Worm (Caenorhabditis elegans) whole organism, young adult: ENCODE data around the gene C01B10.44.
A peak's percentile ranks its signal among the peaks of the same experiment; 100 is the strongest.

Source experiments
- B0019.2 ChIP-seq: fragments of 200-800 bp; sonication (Bioruptor generic); conservative IDR thresholded peaks from 2 replicates; pipeline ENCODE4 v1.3.6; 2022; ENCODE audit warnings: missing genetic modification reagents, missing genetic modification characterization, missing compliant biosample characterization
- B0336.3 ChIP-seq: fragments of 200-800 bp; sonication (Bioruptor generic); IDR thresholded peaks from 2 replicates; pipeline ENCODE4 v1.3.6; 2022; ENCODE audit warnings: missing genetic modification characterization, missing compliant biosample characterization
- C06A6.2 ChIP-seq: fragments of 200-800 bp; sonication (Bioruptor generic); conservative IDR thresholded peaks from 2 replicates; pipeline ENCODE4 v1.3.6; 2022; ENCODE audit warnings: missing genetic modification characterization, missing compliant biosample characterization
- F39B2.1 ChIP-seq: fragments of 200-800 bp; sonication (Bioruptor generic); IDR thresholded peaks from 2 replicates; pipeline ENCODE4 v1.3.6; 2022; ENCODE audit warnings: missing genetic modification reagents, missing genetic modification characterization, missing compliant biosample characterization
- Y56A3A.18 ChIP-seq: fragments of 200-800 bp; sonication (Bioruptor generic); IDR thresholded peaks from 2 replicates; pipeline ENCODE4 v1.3.6; 2022; ENCODE audit warnings: missing genetic modification reagents, missing genetic modification characterization, missing compliant biosample characterization
- Y67H2A.10 ChIP-seq: fragments of 200-800 bp; sonication (Bioruptor generic); conservative IDR thresholded peaks from 2 replicates; pipeline ENCODE4 v1.3.6; 2022; ENCODE audit warnings: missing genetic modification reagents, missing genetic modification characterization, missing compliant biosample characterization
- ZK185.1 ChIP-seq: sonication (generic microtip); optimal IDR thresholded peaks from 2 replicates; lab custom pipeline; 2016; ENCODE audit warnings: mild to moderate bottlenecking, missing genetic modification characterization, missing compliant biosample characterization; ENCODE audit not compliant: poor library complexity, severe bottlenecking
- akir-1 ChIP-seq: fragments of 200-800 bp; sonication (Bioruptor generic); optimal IDR thresholded peaks from 2 replicates; lab custom pipeline; 2018; ENCODE audit warnings: mild to moderate bottlenecking, missing genetic modification characterization, moderate library complexity, missing compliant biosample characterization
- aptf-2 ChIP-seq: fragments of 200-800 bp; sonication (Bioruptor generic); conservative IDR thresholded peaks from 2 replicates; pipeline ENCODE4 v1.3.6; 2022; ENCODE audit warnings: missing genetic modification reagents, missing genetic modification characterization, missing compliant biosample characterization
- aptf-3 ChIP-seq: fragments of 200-800 bp; sonication (Bioruptor generic); IDR thresholded peaks from 2 replicates; pipeline ENCODE4 v1.3.6; 2022; ENCODE audit warnings: missing genetic modification characterization, missing compliant biosample characterization
- athp-1 ChIP-seq: sonication (generic microtip); optimal IDR thresholded peaks from 2 replicates; lab custom pipeline; 2017; ENCODE audit warnings: mild to moderate bottlenecking, missing genetic modification characterization, missing compliant biosample characterization
- attf-3 ChIP-seq: fragments of 200-800 bp; sonication (Bioruptor generic); conservative IDR thresholded peaks from 2 replicates; pipeline ENCODE4 v1.3.6; 2022; ENCODE audit warnings: missing genetic modification reagents, missing genetic modification characterization, missing compliant biosample characterization
- bed-1 ChIP-seq: fragments of 200-800 bp; sonication (Bioruptor generic); IDR thresholded peaks from 2 replicates; pipeline ENCODE4 v1.3.6; 2022; ENCODE audit warnings: missing genetic modification reagents, missing genetic modification characterization, missing compliant biosample characterization
- bed-2 ChIP-seq: fragments of 200-800 bp; sonication (Bioruptor generic); IDR thresholded peaks from 2 replicates; pipeline ENCODE4 v1.3.6; 2022; ENCODE audit warnings: missing genetic modification reagents, missing genetic modification characterization, missing compliant biosample characterization
- cebp-1 ChIP-seq, 2 experiments: fragments of 200-800 bp in 1 of 2; sonication (Bioruptor generic) in 1 of 2; sonication (generic microtip) in 1 of 2; IDR thresholded peaks in 1 of 2; optimal IDR thresholded peaks in 1 of 2; 2 replicates each; pipeline versions ENCODE4 v1.3.6 to Lab custom; 2017 to 2022; ENCODE audit warnings: missing compliant biosample characterization in 2 of 2, missing genetic modification characterization in 2 of 2, mild to moderate bottlenecking in 1 of 2, missing genetic modification reagents in 1 of 2, moderate library complexity in 1 of 2
- ceh-100 ChIP-seq: fragments of 200-800 bp; sonication (Bioruptor generic); IDR thresholded peaks from 2 replicates; pipeline ENCODE4 v1.3.6; 2022; ENCODE audit warnings: missing genetic modification reagents, missing genetic modification characterization, missing compliant biosample characterization
- ceh-40 ChIP-seq: fragments of 200-800 bp; sonication (Bioruptor generic); IDR thresholded peaks from 2 replicates; pipeline ENCODE4 v1.3.6; 2022; ENCODE audit warnings: missing genetic modification characterization, missing compliant biosample characterization
- ceh-79 ChIP-seq: sonication (generic microtip); optimal IDR thresholded peaks from 2 replicates; lab custom pipeline; 2017; ENCODE audit warnings: mild to moderate bottlenecking, missing genetic modification characterization, missing compliant biosample characterization
- chd-7 ChIP-seq: sonication (generic microtip); optimal IDR thresholded peaks from 2 replicates; lab custom pipeline; 2016; ENCODE audit warnings: mild to moderate bottlenecking, missing genetic modification characterization, moderate library complexity, missing compliant biosample characterization
- efl-1 ChIP-seq: fragments of 150-350 bp; optimal IDR thresholded peaks from 2 replicates; lab custom pipeline; 2014; ENCODE audit warnings: missing biosample characterization, missing genetic modification reagents, missing genetic modification characterization
- ekl-4 ChIP-seq: fragments of 200-800 bp; sonication (Bioruptor generic); IDR thresholded peaks from 2 replicates; pipeline ENCODE4 v1.3.6; 2022; ENCODE audit warnings: missing genetic modification reagents, missing genetic modification characterization, missing compliant biosample characterization
- gei-17 ChIP-seq: fragments of 200-800 bp; sonication (Bioruptor generic); optimal IDR thresholded peaks from 2 replicates; lab custom pipeline; 2018; ENCODE audit warnings: mild to moderate bottlenecking, missing genetic modification characterization, missing compliant biosample characterization
- him-1 ChIP-seq: sonication (generic microtip); optimal IDR thresholded peaks from 2 replicates; lab custom pipeline; 2016; ENCODE audit warnings: missing genotype, missing genetic modification reagents, missing genetic modification characterization, missing compliant biosample characterization
- hlh-26 ChIP-seq: fragments of 200-800 bp; sonication (Bioruptor generic); conservative IDR thresholded peaks from 2 replicates; pipeline ENCODE4 v1.3.6; 2022; ENCODE audit warnings: missing genetic modification reagents, missing genetic modification characterization, missing compliant biosample characterization
- hmg-1.2 ChIP-seq: fragments of 200-800 bp; sonication (Bioruptor generic); IDR thresholded peaks from 2 replicates; pipeline ENCODE4 v1.3.6; 2022; ENCODE audit warnings: missing genetic modification reagents, missing genetic modification characterization, missing compliant biosample characterization
- let-607 ChIP-seq, 2 experiments: fragments of 200-800 bp in 1 of 2; sonication (Bioruptor generic) in 1 of 2; sonication (generic microtip) in 1 of 2; optimal IDR thresholded peaks; 2 replicates each; lab custom pipeline; 2016 to 2018; ENCODE audit warnings: mild to moderate bottlenecking in 2 of 2, missing compliant biosample characterization in 2 of 2, missing genetic modification characterization in 2 of 2, moderate library complexity in 2 of 2, missing genotype in 1 of 2
- lin-40 ChIP-seq: sonication (generic microtip); optimal IDR thresholded peaks from 2 replicates; lab custom pipeline; 2016; ENCODE audit warnings: missing genetic modification characterization, mild to moderate bottlenecking, missing compliant biosample characterization, missing genotype, missing genetic modification reagents
- lin-54 ChIP-seq: fragments of 200-800 bp; sonication (Bioruptor generic); optimal IDR thresholded peaks from 2 replicates; lab custom pipeline; 2018; ENCODE audit warnings: mild to moderate bottlenecking, missing genetic modification characterization, missing compliant biosample characterization
- mel-28 ChIP-seq: sonication (generic microtip); optimal IDR thresholded peaks from 2 replicates; lab custom pipeline; 2016; ENCODE audit warnings: borderline replicate concordance, mild to moderate bottlenecking, missing genetic modification characterization, missing compliant biosample characterization
- nhr-80 ChIP-seq: sonication (generic microtip); optimal IDR thresholded peaks from 2 replicates; lab custom pipeline; 2016; ENCODE audit warnings: missing genetic modification characterization, missing compliant biosample characterization
- pha-4 ChIP-seq: fragments of 150-350 bp; sonication (generic microtip); optimal IDR thresholded peaks from 2 replicates; lab custom pipeline; 2014; ENCODE audit warnings: missing biosample characterization, missing genetic modification reagents, missing genetic modification characterization
- rcor-1 ChIP-seq: fragments of 200-800 bp; sonication (Bioruptor generic); IDR thresholded peaks from 2 replicates; pipeline ENCODE4 v1.3.6; 2022; ENCODE audit warnings: missing genetic modification reagents, missing genetic modification characterization, missing compliant biosample characterization
- snpc-1.1 ChIP-seq: sonication (generic microtip); optimal IDR thresholded peaks from 2 replicates; lab custom pipeline; 2017; ENCODE audit warnings: missing genetic modification characterization, mild to moderate bottlenecking, missing compliant biosample characterization, antibody characterized with exemption, moderate library complexity, missing genotype, missing genetic modification reagents; ENCODE audit not compliant: insufficient read depth
- snpc-1.3 ChIP-seq: sonication (generic microtip); optimal IDR thresholded peaks from 2 replicates; lab custom pipeline; 2017; ENCODE audit warnings: missing genetic modification characterization, mild to moderate bottlenecking, missing compliant biosample characterization, antibody characterized with exemption, moderate library complexity, missing genotype, missing genetic modification reagents; ENCODE audit not compliant: insufficient read depth
- snpc-3.4 ChIP-seq: sonication (generic microtip); optimal IDR thresholded peaks from 2 replicates; lab custom pipeline; 2017; ENCODE audit warnings: missing genetic modification characterization, mild to moderate bottlenecking, missing compliant biosample characterization, antibody characterized with exemption, moderate library complexity, missing genotype, missing genetic modification reagents
- somi-1 ChIP-seq: fragments of 200-800 bp; sonication (Bioruptor generic); optimal IDR thresholded peaks from 2 replicates; lab custom pipeline; 2018; ENCODE audit warnings: mild to moderate bottlenecking, missing genetic modification characterization, missing compliant biosample characterization
- ztf-18 ChIP-seq: sonication (generic microtip); optimal IDR thresholded peaks from 2 replicates; lab custom pipeline; 2016; ENCODE audit warnings: missing genotype, mild to moderate bottlenecking, missing genetic modification characterization, missing compliant biosample characterization
- ztf-22 ChIP-seq: fragments of 200-800 bp; sonication (Bioruptor generic); optimal IDR thresholded peaks from 2 replicates; lab custom pipeline; 2018; ENCODE audit warnings: mild to moderate bottlenecking, missing genetic modification characterization, moderate library complexity, missing compliant biosample characterization
- ztf-28 ChIP-seq: fragments of 200-800 bp; sonication (Bioruptor generic); IDR thresholded peaks from 2 replicates; pipeline ENCODE4 v1.3.6; 2022; ENCODE audit warnings: missing genetic modification reagents, missing genetic modification characterization, missing compliant biosample characterization
- ztf-6 ChIP-seq: fragments of 200-800 bp; sonication (Bioruptor generic); IDR thresholded peaks from 2 replicates; pipeline ENCODE4 v1.3.6; 2022; ENCODE audit warnings: missing genetic modification reagents, missing genetic modification characterization, missing compliant biosample characterization

C01B10.44 gene

DNA sequence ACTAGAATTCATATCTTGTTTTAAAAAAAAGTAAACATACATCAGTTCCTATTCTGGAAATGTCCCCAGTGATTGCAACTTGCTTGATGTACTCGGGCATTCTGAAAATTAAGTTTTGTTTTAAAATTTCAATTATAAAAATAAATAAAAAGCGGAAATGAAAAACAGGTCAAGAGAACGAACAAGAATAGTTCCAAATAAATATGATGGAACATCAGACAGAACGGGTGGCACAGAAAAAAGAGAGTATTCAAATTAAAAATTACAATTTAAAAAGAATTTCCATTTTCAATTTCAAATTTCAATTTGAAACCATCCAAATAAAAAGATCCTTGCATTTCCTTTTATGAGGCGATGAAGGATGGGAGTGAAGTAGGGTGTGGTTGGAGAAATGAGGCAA, 2.2 kb upstream of the C01B10.44 start, which contains the start of gene C01B10.3:
Gene C01B10.3, minus strand, starts transcription at position 101 of the 400 bp plus-strand sequence.
- TF ChIP-seq ceh-100 (no peak), aptf-3 (GFP tag; lab: Robert Waterston, UW) (no peak), ceh-79 (tag; lab: Kevin White, UChicago) (no peak), ztf-28 (GFP tag; lab: Robert Waterston, UW) (no peak), mel-28 (tag; lab: Kevin White, UChicago) (no peak), chd-7 (tag; lab: Kevin White, UChicago) (no peak), bed-2 (no peak), bed-1 (GFP tag; lab: Robert Waterston, UW) (no peak), C06A6.2 (GFP tag; lab: Robert Waterston, UW) (no peak), athp-1 (tag; lab: Kevin White, UChicago) (no peak), B0019.2 (GFP tag; lab: Robert Waterston, UW) (no peak), lin-54 (GFP tag; lab: Kevin White, UChicago) (no peak), akir-1 (GFP tag; lab: Kevin White, UChicago) (no peak), snpc-3.4 (tag; lab: Kevin White, UChicago) (no peak), ekl-4 (GFP tag; lab: Robert Waterston, UW) (no peak)

DNA sequence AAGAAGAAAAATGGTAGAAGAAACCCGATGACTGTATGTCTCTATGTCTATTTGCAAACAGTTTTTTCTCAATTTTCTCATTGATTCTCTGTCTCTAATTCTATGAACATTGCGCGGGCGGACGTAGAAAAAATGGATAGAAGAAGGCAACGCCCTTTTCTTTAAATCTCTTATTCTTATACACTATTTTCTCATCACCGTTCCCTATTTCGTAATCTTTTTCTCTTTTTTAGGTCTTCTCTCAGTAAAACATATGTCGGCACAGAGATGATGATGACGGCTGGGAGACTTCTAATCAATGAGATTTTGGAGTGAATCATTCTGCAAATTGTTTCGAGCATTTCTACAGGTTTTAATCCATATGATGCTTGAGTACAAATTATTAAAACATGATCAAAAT, 1.3 kb upstream of the C01B10.44 start:
- TF ChIP-seq ceh-40 (GFP tag; lab: Robert Waterston, UW) (no peak), ztf-6 (no peak), snpc-1.3 (tag; lab: Kevin White, UChicago) (no peak), pha-4 (tag; lab: Kevin White, UChicago) (no peak), C06A6.2 (GFP tag; lab: Robert Waterston, UW) (no peak), somi-1 (GFP tag; lab: Kevin White, UChicago) (peak; percentile 4), ztf-28 (GFP tag; lab: Robert Waterston, UW) (no peak), cebp-1 (GFP tag; IDR thresholded peaks at IDR 0.05; lab: Robert Waterston, UW) (peak; percentile 70), cebp-1 (tag; optimal IDR thresholded peaks at IDR 0.05; lab: Kevin White, UChicago) (peak; percentile 89)

DNA sequence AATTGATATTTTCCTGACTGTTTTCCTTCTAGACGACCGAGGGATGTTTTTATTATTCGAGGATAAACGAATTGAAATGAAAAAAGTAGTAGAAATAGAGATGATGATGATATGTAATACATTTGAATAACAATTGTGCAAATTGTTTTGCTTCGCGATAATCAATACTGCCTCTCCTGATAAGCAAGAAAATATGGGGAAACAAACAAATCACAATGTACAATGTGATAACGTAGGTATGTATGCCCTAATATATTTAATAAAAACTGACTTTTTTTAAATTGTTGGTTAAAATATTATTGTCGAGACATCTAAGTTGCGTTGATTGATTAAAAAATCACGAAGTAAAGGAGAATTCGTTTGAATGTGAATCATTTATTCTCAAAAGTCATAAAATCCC, 4.3 kb downstream of the C01B10.44 start, which contains the start of gene cest-5.2:
Gene cest-5.2, minus strand, starts transcription at position 128 of the 400 bp plus-strand sequence.
- TF ChIP-seq nhr-80 (tag; lab: Kevin White, UChicago): peak; percentile 19
- no peak for TF ChIP-seq ztf-18 (tag; lab: Kevin White, UChicago)
- no peak for TF ChIP-seq Y56A3A.18
- no peak for TF ChIP-seq ceh-100
- no peak for TF ChIP-seq B0336.3 (GFP tag; lab: Robert Waterston, UW)

DNA sequence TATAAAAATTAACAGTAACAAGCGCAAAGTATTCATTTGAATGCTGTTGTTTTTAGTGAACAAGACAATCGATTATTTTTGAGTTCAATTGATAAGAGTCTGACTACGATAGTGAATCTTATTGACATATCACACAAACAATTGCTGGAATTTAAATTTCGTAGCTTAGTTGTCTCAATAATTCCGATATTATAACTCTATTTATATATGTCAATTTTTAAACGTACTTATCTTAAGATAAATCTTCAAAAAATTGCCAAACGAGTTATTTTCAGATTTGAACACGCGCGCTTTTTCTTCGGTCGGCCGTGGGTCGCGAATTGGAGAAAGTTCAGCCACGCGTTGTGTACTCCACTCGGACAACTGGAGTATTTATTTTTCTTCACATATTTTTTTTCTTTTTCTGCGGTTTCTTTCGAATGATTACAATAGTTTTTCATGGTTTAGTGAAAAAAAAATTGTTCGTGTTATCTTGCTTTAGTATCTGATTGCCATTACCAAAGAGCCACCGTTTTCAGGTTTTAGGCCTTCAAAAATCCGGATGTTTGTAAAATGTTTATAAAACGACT, 8.3 kb downstream of the C01B10.44 start, which contains the start of the genes cest-5.1 and C01B10.9:
Gene cest-5.1, minus strand, starts transcription at position 51 of the 569 bp plus-strand sequence.
Gene C01B10.9, plus strand, starts transcription at position 519 of the 569 bp plus-strand sequence.
- TF ChIP-seq rcor-1 (GFP tag; lab: Robert Waterston, UW) (0 out of 2 replicates have a peak, but pooled peaks have one; percentile 44), gei-17 (GFP tag; lab: Kevin White, UChicago) (no peak), ztf-22 (GFP tag; lab: Kevin White, UChicago) (no peak), Y67H2A.10 (GFP tag; lab: Robert Waterston, UW) (peak; percentile 18; the same call in 1 of the 2 replicates), hmg-1.2 (GFP tag; lab: Robert Waterston, UW) (no peak; the same call in 1 of the 2 replicates), F39B2.1 (GFP tag; lab: Robert Waterston, UW) (0 out of 2 replicates have a peak, but pooled peaks have one; percentile 47), lin-40 (tag; lab: Kevin White, UChicago) (peak; percentile 45), snpc-1.3 (tag; lab: Kevin White, UChicago) (peak; percentile 35), let-607 (tag; optimal IDR thresholded peaks at IDR 0.05; lab: Kevin White, UChicago) (peak in 1 of 2 experiments; percentile 41), attf-3 (GFP tag; lab: Robert Waterston, UW) (peak; percentile 58; the same call in 1 of the 2 replicates), him-1 (tag; lab: Kevin White, UChicago) (no peak), efl-1 (GFP tag; lab: Kevin White, UChicago) (peak; percentile 72), ZK185.1 (peak; percentile 83), snpc-1.1 (peak; percentile 2), aptf-2 (GFP tag; lab: Robert Waterston, UW) (peak; percentile 49; the same call in 1 of the 2 replicates), bed-2 (peak; percentile 64; the same call in 1 of the 2 replicates), hlh-26 (GFP tag; lab: Robert Waterston, UW) (no peak), lin-54 (GFP tag; lab: Kevin White, UChicago) (peak; percentile 90)
